Worm (Caenorhabditis elegans): ENCODE data around the gene srw-4.

ce11 chrV:2859738-2860137, 28.8 kb downstream of the srw-4 start, which contains the start of gene srj-54:
- TF ChIP-seq unc-62 (GFP tag; optimal IDR thresholded peaks at IDR 0.05) (no peak), nhr-77 (tag; optimal IDR thresholded peaks at IDR 0.05) (no peak), elt-2 (tag; optimal IDR thresholded peaks at IDR 0.05) (no peak), unc-39 (tag; optimal IDR thresholded peaks at IDR 0.05) (no peak), ama-1 (optimal IDR thresholded peaks at IDR 0.05) (no peak), nhr-11 (tag; optimal IDR thresholded peaks at IDR 0.05) (no peak), R02D3.7 (tag; optimal IDR thresholded peaks at IDR 0.05) (no peak), lsy-12 (tag; optimal IDR thresholded peaks at IDR 0.05) (no peak)

Data from whole organism, L3 larva.